Worm (Caenorhabditis elegans): ENCODE measurements around the gene Y116A8C.25.
A peak's percentile ranks its signal among the peaks of the same experiment; 100 is the strongest.
"Not testable (repeated sequence)": the region's sequence is repeated elsewhere in the genome, so short reads cannot be mapped to it uniquely, and the experiment has no call there.

Y116A8C.25 gene

ce11 chrIV:17084317-17084716 lies 5.8 kb upstream of the Y116A8C.25 start:
- TF ChIP-seq unc-55 (GFP tag; optimal IDR thresholded peaks at IDR 0.05): peak; percentile 40
- no peak for TF ChIP-seq ZK546.5 (tag; optimal IDR thresholded peaks at IDR 0.05)
- peak in 1 of 2 experiments; percentile 15 for TF ChIP-seq lsy-2 (tag; optimal IDR thresholded peaks at IDR 0.05)
- no peak for TF ChIP-seq ztf-1 (GFP tag; conservative IDR thresholded peaks at IDR 0.05)
- no peak for TF ChIP-seq lin-11 (tag; optimal IDR thresholded peaks at IDR 0.05)
- no peak for TF ChIP-seq Y55F3AM.14 (GFP tag; optimal IDR thresholded peaks at IDR 0.05)
- TF ChIP-seq fos-1 (tag; optimal IDR thresholded peaks at IDR 0.05): no peak
- no peak for TF ChIP-seq mab-5 (tag; optimal IDR thresholded peaks at IDR 0.05)
- TF ChIP-seq nhr-21 (tag; optimal IDR thresholded peaks at IDR 0.05): no peak

ce11 chrIV:17070791-17071190 lies 7.8 kb downstream of the Y116A8C.25 start, which contains the start of gene Y116A8C.24:
Gene Y116A8C.24 (minus strand): TSS chrIV:17070891.
- TF ChIP-seq egl-27 (tag; optimal IDR thresholded peaks at IDR 0.05); sma-3 (GFP tag; optimal IDR thresholded peaks at IDR 0.05); nhr-23 (tag; optimal IDR thresholded peaks at IDR 0.05): not testable (repeated sequence)

- not testable (repeated sequence) for TF ChIP-seq ceh-16, C34F6.9, nhr-12 (tag; optimal IDR thresholded peaks at IDR 0.05)
These were observed 13.6 kb downstream of the Y116A8C.25 start, which contains the start of gene Y116A8C.465 for ce11 chrIV:17064937-17065336. Gene Y116A8C.465 (plus strand): TSS chrIV:17065237.

- TF ChIP-seq zag-1 (tag; optimal IDR thresholded peaks at IDR 0.05); ZK546.5 (tag; optimal IDR thresholded peaks at IDR 0.05); unc-55 (GFP tag; optimal IDR thresholded peaks at IDR 0.05): not testable (repeated sequence)
These were observed 14.8 kb downstream of the Y116A8C.25 start, which contains the start of gene Y116A8C.467 for ce11 chrIV:17063700-17064099. Gene Y116A8C.467 (minus strand): TSS chrIV:17063800.

- no peak for TF ChIP-seq Y55F3AM.14 (GFP tag; optimal IDR thresholded peaks at IDR 0.05)
- no peak for TF ChIP-seq blmp-1 (tag; optimal IDR thresholded peaks at IDR 0.05; ENCODE audit: insufficient read depth)
- TF ChIP-seq elt-1 (tag; optimal IDR thresholded peaks at IDR 0.05): no peak
These were observed 20.5 kb downstream of the Y116A8C.25 start, which contains the start of gene Y116A8C.44 for ce11 chrIV:17058036-17058435. Gene Y116A8C.44 (minus strand): TSS chrIV:17058136.

ce11 chrIV:17053261-17053660 lies 25.3 kb downstream of the Y116A8C.25 start, which contains the start of gene Y116A8C.23:
Gene Y116A8C.23 (plus strand): TSS chrIV:17053561.
- TF ChIP-seq sma-9 (GFP tag; optimal IDR thresholded peaks at IDR 0.05): no peak
- no peak for TF ChIP-seq sma-9 (tag; optimal IDR thresholded peaks at IDR 0.05)
- TF ChIP-seq nhr-77 (tag; optimal IDR thresholded peaks at IDR 0.05): no peak
- no peak for TF ChIP-seq unc-39 (tag; optimal IDR thresholded peaks at IDR 0.05)
- no peak for TF ChIP-seq ztf-11 (tag; optimal IDR thresholded peaks at IDR 0.05)
- TF ChIP-seq ceh-82 (tag; optimal IDR thresholded peaks at IDR 0.05): no peak
- no peak for TF ChIP-seq lin-11 (tag; optimal IDR thresholded peaks at IDR 0.05)

- TF ChIP-seq crh-2 (tag; optimal IDR thresholded peaks at IDR 0.05): no peak
- TF ChIP-seq mbf-1 (tag; optimal IDR thresholded peaks at IDR 0.05): no peak
- no peak for TF ChIP-seq nhr-25 (tag; optimal IDR thresholded peaks at IDR 0.05)
- TF ChIP-seq nhr-23 (tag; optimal IDR thresholded peaks at IDR 0.05): no peak
- TF ChIP-seq aly-2 (tag; optimal IDR thresholded peaks at IDR 0.05): no peak
- TF ChIP-seq skn-1 (tag; optimal IDR thresholded peaks at IDR 0.05): no peak
- no peak for TF ChIP-seq snpc-4 (tag; optimal IDR thresholded peaks at IDR 0.05)
- TF ChIP-seq ztf-4 (tag; optimal IDR thresholded peaks at IDR 0.05): no peak
- TF ChIP-seq unc-55 (GFP tag; optimal IDR thresholded peaks at IDR 0.05): no peak
These were observed 30.3 kb downstream of the Y116A8C.25 start, which contains the start of gene athp-3 for ce11 chrIV:17048257-17048656. Gene athp-3 (minus strand): TSS chrIV:17048357.

All from whole organism, L2 larva.